Worm (Caenorhabditis elegans) whole organism, young adult: ENCODE measurements around the gene F39F10.2.
A peak's percentile ranks its signal among the peaks of the same experiment; 100 is the strongest.

Experiments used
- B0019.2 ChIP-seq: fragments of 200-800 bp; sonication (Bioruptor generic); conservative IDR thresholded peaks from 2 replicates; pipeline ENCODE4 v1.3.6; 2022; ENCODE audit warnings: missing genetic modification reagents, missing genetic modification characterization, missing compliant biosample characterization
- D2030.7 ChIP-seq: fragments of 200-800 bp; sonication (Bioruptor generic); IDR thresholded peaks from 2 replicates; pipeline ENCODE4 v1.3.6; 2022; ENCODE audit warnings: missing genetic modification reagents, missing genetic modification characterization, missing compliant biosample characterization
- F49E8.2 ChIP-seq: sonication (generic microtip); optimal IDR thresholded peaks from 3 replicates; lab custom pipeline; 2017; ENCODE audit warnings: missing genetic modification characterization, mild to moderate bottlenecking, missing compliant biosample characterization, antibody characterized with exemption, moderate library complexity; ENCODE audit not compliant: insufficient read depth
- F52B5.7 ChIP-seq: sonication (generic microtip); optimal IDR thresholded peaks from 2 replicates; lab custom pipeline; 2016; ENCODE audit warnings: mild to moderate bottlenecking, missing genetic modification characterization, missing compliant biosample characterization
- Y53F4B.3 ChIP-seq: fragments of 200-800 bp; sonication (Bioruptor generic); IDR thresholded peaks from 2 replicates; pipeline ENCODE4 v1.3.6; 2022; ENCODE audit warnings: missing genetic modification reagents, missing genetic modification characterization, missing compliant biosample characterization
- Y53G8AR.9 ChIP-seq: fragments of 200-800 bp; sonication (Bioruptor generic); conservative IDR thresholded peaks from 2 replicates; pipeline ENCODE4 v1.3.6; 2022; ENCODE audit warnings: missing genetic modification reagents, missing genetic modification characterization, missing compliant biosample characterization
- akir-1 ChIP-seq: fragments of 200-800 bp; sonication (Bioruptor generic); optimal IDR thresholded peaks from 2 replicates; lab custom pipeline; 2018; ENCODE audit warnings: mild to moderate bottlenecking, missing genetic modification characterization, moderate library complexity, missing compliant biosample characterization
- bed-2 ChIP-seq: fragments of 200-800 bp; sonication (Bioruptor generic); IDR thresholded peaks from 2 replicates; pipeline ENCODE4 v1.3.6; 2022; ENCODE audit warnings: missing genetic modification reagents, missing genetic modification characterization, missing compliant biosample characterization
- ceh-100 ChIP-seq: fragments of 200-800 bp; sonication (Bioruptor generic); IDR thresholded peaks from 2 replicates; pipeline ENCODE4 v1.3.6; 2022; ENCODE audit warnings: missing genetic modification reagents, missing genetic modification characterization, missing compliant biosample characterization
- ceh-40 ChIP-seq: fragments of 200-800 bp; sonication (Bioruptor generic); IDR thresholded peaks from 2 replicates; pipeline ENCODE4 v1.3.6; 2022; ENCODE audit warnings: missing genetic modification characterization, missing compliant biosample characterization
- dpl-1 ChIP-seq: fragments of 150-350 bp; optimal IDR thresholded peaks from 2 replicates; lab custom pipeline; 2014; ENCODE audit warnings: missing biosample characterization, missing genetic modification reagents, missing genetic modification characterization
- egl-18 ChIP-seq: fragments of 200-800 bp; sonication (Bioruptor generic); IDR thresholded peaks from 2 replicates; pipeline ENCODE4 v1.3.6; 2022; ENCODE audit warnings: missing genetic modification reagents, missing genetic modification characterization, missing compliant biosample characterization
- egrh-3 ChIP-seq: fragments of 200-800 bp; sonication (Bioruptor generic); IDR thresholded peaks from 2 replicates; pipeline ENCODE4 v1.3.6; 2022; ENCODE audit warnings: missing genetic modification reagents, missing genetic modification characterization, missing compliant biosample characterization
- gei-17 ChIP-seq: fragments of 200-800 bp; sonication (Bioruptor generic); optimal IDR thresholded peaks from 2 replicates; lab custom pipeline; 2018; ENCODE audit warnings: mild to moderate bottlenecking, missing genetic modification characterization, missing compliant biosample characterization
- hlh-26 ChIP-seq: fragments of 200-800 bp; sonication (Bioruptor generic); conservative IDR thresholded peaks from 2 replicates; pipeline ENCODE4 v1.3.6; 2022; ENCODE audit warnings: missing genetic modification reagents, missing genetic modification characterization, missing compliant biosample characterization
- hrde-1 ChIP-seq: sonication (generic microtip); optimal IDR thresholded peaks from 2 replicates; lab custom pipeline; 2016; ENCODE audit warnings: missing genetic modification characterization, mild to moderate bottlenecking, missing compliant biosample characterization, moderate library complexity, missing genotype, missing genetic modification reagents, borderline replicate concordance
- let-607 ChIP-seq, 2 experiments: fragments of 200-800 bp in 1 of 2; sonication (Bioruptor generic) in 1 of 2; sonication (generic microtip) in 1 of 2; optimal IDR thresholded peaks; 2 replicates each; lab custom pipeline; 2016 to 2018; ENCODE audit warnings: mild to moderate bottlenecking in 2 of 2, missing compliant biosample characterization in 2 of 2, missing genetic modification characterization in 2 of 2, moderate library complexity in 2 of 2, missing genotype in 1 of 2
- lin-26 ChIP-seq: fragments of 200-800 bp; sonication (Bioruptor generic); IDR thresholded peaks from 2 replicates; pipeline ENCODE4 v1.3.6; 2022; ENCODE audit warnings: missing genetic modification reagents, missing genetic modification characterization, missing compliant biosample characterization
- lin-35 ChIP-seq, 3 experiments: fragments of 150-350 bp in 2 of 3; sonication (generic microtip) in 1 of 3; optimal IDR thresholded peaks; 2 replicates each; lab custom pipeline; 2014 to 2018; ENCODE audit warnings: missing biosample characterization in 3 of 3, missing genetic modification characterization in 3 of 3, missing genetic modification reagents in 3 of 3
- lsl-1 ChIP-seq: fragments of 200-800 bp; sonication (Bioruptor generic); optimal IDR thresholded peaks from 2 replicates; lab custom pipeline; 2018; ENCODE audit warnings: mild to moderate bottlenecking, missing genetic modification characterization, moderate library complexity, missing compliant biosample characterization
- lsy-27 ChIP-seq: sonication (generic microtip); optimal IDR thresholded peaks from 2 replicates; lab custom pipeline; 2017; ENCODE audit warnings: missing genetic modification characterization, mild to moderate bottlenecking, missing compliant biosample characterization, antibody characterized with exemption, missing genotype, borderline replicate concordance; ENCODE audit not compliant: insufficient read depth
- madf-3 ChIP-seq: fragments of 200-800 bp; sonication (Bioruptor generic); IDR thresholded peaks from 2 replicates; pipeline ENCODE4 v1.3.6; 2022; ENCODE audit warnings: missing genetic modification reagents, missing genetic modification characterization, missing compliant biosample characterization
- nfya-1 ChIP-seq: sonication (generic microtip); optimal IDR thresholded peaks from 2 replicates; lab custom pipeline; 2017; ENCODE audit warnings: antibody characterized with exemption, missing compliant biosample characterization, missing genetic modification characterization, borderline replicate concordance; ENCODE audit not compliant: insufficient read depth
- nhr-120 ChIP-seq: fragments of 200-800 bp; sonication (Bioruptor generic); IDR thresholded peaks from 2 replicates; pipeline ENCODE4 v1.3.6; 2022; ENCODE audit warnings: missing genetic modification characterization, missing compliant biosample characterization
- nhr-179 ChIP-seq: sonication (generic microtip); optimal IDR thresholded peaks from 2 replicates; lab custom pipeline; 2016; ENCODE audit warnings: mild to moderate bottlenecking, missing genetic modification characterization, missing compliant biosample characterization
- nhr-27 ChIP-seq: fragments of 200-800 bp; sonication (Bioruptor generic); optimal IDR thresholded peaks from 2 replicates; lab custom pipeline; 2018; ENCODE audit warnings: mild to moderate bottlenecking, missing genetic modification characterization, moderate library complexity, missing compliant biosample characterization
- nhr-80 ChIP-seq: sonication (generic microtip); optimal IDR thresholded peaks from 2 replicates; lab custom pipeline; 2016; ENCODE audit warnings: missing genetic modification characterization, missing compliant biosample characterization
- pbrm-1 ChIP-seq: fragments of 200-800 bp; sonication (Bioruptor generic); IDR thresholded peaks from 2 replicates; pipeline ENCODE4 v1.3.6; 2022; ENCODE audit warnings: missing genetic modification reagents, missing genetic modification characterization, missing compliant biosample characterization
- rec-8 ChIP-seq, 2 experiments: sonication (generic microtip); optimal IDR thresholded peaks; 2 replicates each; lab custom pipeline; 2016; ENCODE audit warnings: mild to moderate bottlenecking in 2 of 2, missing genetic modification characterization in 2 of 2, missing genetic modification reagents in 2 of 2, missing genotype in 2 of 2, missing biosample characterization in 1 of 2, missing compliant biosample characterization in 1 of 2, moderate library complexity in 1 of 2
- sdz-38 ChIP-seq: sonication (generic microtip); optimal IDR thresholded peaks from 2 replicates; lab custom pipeline; 2016; ENCODE audit warnings: missing genotype, missing genetic modification characterization, missing compliant biosample characterization
- snpc-3.4 ChIP-seq: sonication (generic microtip); optimal IDR thresholded peaks from 2 replicates; lab custom pipeline; 2017; ENCODE audit warnings: missing genetic modification characterization, mild to moderate bottlenecking, missing compliant biosample characterization, antibody characterized with exemption, moderate library complexity, missing genotype, missing genetic modification reagents
- tbp1 ChIP-seq: fragments of 200-800 bp; sonication (Bioruptor generic); optimal IDR thresholded peaks from 2 replicates; lab custom pipeline; 2018; ENCODE audit warnings: mild to moderate bottlenecking, missing genetic modification characterization, missing compliant biosample characterization
- unc-62 ChIP-seq: fragments of 150-350 bp; optimal IDR thresholded peaks from 2 replicates; lab custom pipeline; 2014; ENCODE audit warnings: missing biosample characterization, missing genetic modification reagents, missing genetic modification characterization
- zim-3 ChIP-seq: sonication (generic microtip); optimal IDR thresholded peaks from 2 replicates; lab custom pipeline; 2017; ENCODE audit warnings: mild to moderate bottlenecking, missing genetic modification characterization, moderate library complexity, missing compliant biosample characterization
- ztf-22 ChIP-seq: fragments of 200-800 bp; sonication (Bioruptor generic); optimal IDR thresholded peaks from 2 replicates; lab custom pipeline; 2018; ENCODE audit warnings: mild to moderate bottlenecking, missing genetic modification characterization, moderate library complexity, missing compliant biosample characterization
- ztf-26 ChIP-seq: sonication (generic microtip); optimal IDR thresholded peaks from 2 replicates; lab custom pipeline; 2017; ENCODE audit warnings: missing genetic modification characterization, missing compliant biosample characterization
- ztf-28 ChIP-seq: fragments of 200-800 bp; sonication (Bioruptor generic); IDR thresholded peaks from 2 replicates; pipeline ENCODE4 v1.3.6; 2022; ENCODE audit warnings: missing genetic modification reagents, missing genetic modification characterization, missing compliant biosample characterization

F39F10.2 gene

DNA sequence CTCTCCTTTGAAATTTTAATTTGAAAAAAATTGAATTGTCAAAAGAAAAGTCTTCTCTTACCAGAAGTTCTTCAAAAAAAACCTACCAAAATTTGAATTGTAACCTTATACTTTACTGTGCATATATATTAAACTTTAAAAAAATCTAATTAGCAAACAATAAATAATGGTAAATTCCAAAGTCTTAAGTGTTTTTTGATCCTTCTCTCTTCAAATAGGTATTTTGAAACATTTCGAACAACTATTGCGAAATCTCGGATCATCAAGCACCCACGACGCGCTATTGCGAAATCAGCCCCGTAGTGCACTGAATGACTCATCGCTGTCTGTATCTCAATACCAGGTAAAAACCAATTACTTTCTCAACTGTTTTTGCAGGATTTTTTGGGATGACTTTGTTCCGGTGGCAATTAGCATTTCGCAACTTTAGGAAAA lies 36.0 kb downstream of the F39F10.2 start (continued):
- TF ChIP-seq bed-2 (GFP tag; lab: Robert Waterston, UW): no peak
- peak; percentile 86 for TF ChIP-seq pbrm-1
- peak in 1 of 3 experiments; percentile 29 for TF ChIP-seq lin-35 (GFP tag; optimal IDR thresholded peaks at IDR 0.05; lab: Kevin White, UChicago)
- TF ChIP-seq lsy-27 (tag; lab: Kevin White, UChicago): no peak
- TF ChIP-seq F52B5.7 (tag; lab: Kevin White, UChicago): peak; percentile 88
- TF ChIP-seq madf-3 (GFP tag; lab: Robert Waterston, UW): peak; percentile 90
- peak; percentile 78 for TF ChIP-seq nhr-80 (tag; lab: Kevin White, UChicago)
- no peak for TF ChIP-seq gei-17 (GFP tag; lab: Kevin White, UChicago)
- peak; percentile 82 for TF ChIP-seq ceh-40
- no peak for TF ChIP-seq Y53F4B.3 (GFP tag; lab: Robert Waterston, UW)
- no peak for TF ChIP-seq nhr-27 (tag; lab: Kevin White, UChicago)
- peak; percentile 42 for TF ChIP-seq egrh-3
- TF ChIP-seq let-607 (tag; optimal IDR thresholded peaks at IDR 0.05; lab: Kevin White, UChicago): peak; percentile 37 to 40
- no peak for TF ChIP-seq unc-62 (GFP tag; lab: Kevin White, UChicago)
- TF ChIP-seq ztf-22: peak; percentile 65
- peak; percentile 74 for TF ChIP-seq lin-26
- no peak for TF ChIP-seq dpl-1 (GFP tag; lab: Kevin White, UChicago)
- TF ChIP-seq lsl-1 (GFP tag; lab: Kevin White, UChicago): peak; percentile 39
- TF ChIP-seq egl-18 (GFP tag; lab: Robert Waterston, UW): peak; percentile 75; the same call in 1 of the 2 replicates
- no peak for TF ChIP-seq sdz-38 (tag; lab: Kevin White, UChicago)
- peak; percentile 57 for TF ChIP-seq tbp1 (GFP tag; lab: Kevin White, UChicago)
- TF ChIP-seq B0019.2 (GFP tag; lab: Robert Waterston, UW): no peak; the same call in 1 of the 2 replicates
- TF ChIP-seq nhr-120 (GFP tag; lab: Robert Waterston, UW): no peak
- TF ChIP-seq F49E8.2: no peak
- peak; percentile 61 for TF ChIP-seq ceh-100 (GFP tag; lab: Robert Waterston, UW)
- peak; percentile 91 for TF ChIP-seq Y53G8AR.9 (GFP tag; lab: Robert Waterston, UW)
- TF ChIP-seq rec-8 (tag; optimal IDR thresholded peaks at IDR 0.05; lab: Kevin White, UChicago): no peak
- no peak for TF ChIP-seq hrde-1
- no peak for TF ChIP-seq D2030.7 (GFP tag; lab: Robert Waterston, UW)
- peak; percentile 80; the same call in 1 of the 2 replicates for TF ChIP-seq ztf-28 (GFP tag; lab: Robert Waterston, UW)
- TF ChIP-seq zim-3 (tag; lab: Kevin White, UChicago): peak; percentile 91
- TF ChIP-seq akir-1 (GFP tag; lab: Kevin White, UChicago): no peak
- no peak for TF ChIP-seq nhr-179
- TF ChIP-seq hlh-26 (GFP tag; lab: Robert Waterston, UW): no peak
- TF ChIP-seq ztf-26 (tag; lab: Kevin White, UChicago): no peak
- no peak for TF ChIP-seq snpc-3.4 (tag; lab: Kevin White, UChicago)
- TF ChIP-seq nfya-1 (tag; lab: Kevin White, UChicago): no peak
- TF ChIP-seq, all 124 proteins: peak for 70
